Worm (Caenorhabditis elegans) whole organism, midembryonic: ENCODE measurements around the gene zmp-4.

Source experiments
- T22C8.4 ChIP-seq: fragments of 200-800 bp; sonication (Bioruptor generic); IDR thresholded peaks from 2 replicates; pipeline ENCODE4 v1.3.6; 2022; ENCODE audit warnings: missing genetic modification characterization, missing compliant biosample characterization
- cog-1 ChIP-seq: sonication (generic microtip); optimal IDR thresholded peaks from 2 replicates; lab custom pipeline; 2016; ENCODE audit warnings: missing genetic modification characterization, missing compliant biosample characterization
- flt-1 ChIP-seq: fragments of 200-800 bp; sonication (Bioruptor generic); IDR thresholded peaks from 2 replicates; pipeline ENCODE4 v1.3.6; 2022; ENCODE audit warnings: missing genetic modification characterization, missing compliant biosample characterization
- klf-2 ChIP-seq: fragments of 200-800 bp; sonication (Bioruptor generic); conservative IDR thresholded peaks from 2 replicates; pipeline ENCODE4 v1.3.6; 2022; ENCODE audit warnings: missing genetic modification reagents, missing genetic modification characterization, missing compliant biosample characterization
- med-1 ChIP-seq: sonication (generic microtip); optimal IDR thresholded peaks from 2 replicates; lab custom pipeline; 2017; ENCODE audit warnings: missing genetic modification characterization, mild to moderate bottlenecking, missing compliant biosample characterization, antibody characterized with exemption, missing genetic modification reagents; ENCODE audit not compliant: insufficient read depth
- ref-1 ChIP-seq: fragments of 200-800 bp; sonication (Bioruptor generic); conservative IDR thresholded peaks from 2 replicates; pipeline ENCODE4 v1.3.6; 2022; ENCODE audit warnings: missing genetic modification reagents, missing genetic modification characterization, missing compliant biosample characterization
- tab-1 ChIP-seq: fragments of 200-800 bp; sonication (Bioruptor generic); IDR thresholded peaks from 2 replicates; pipeline ENCODE4 v1.3.6; 2022; ENCODE audit warnings: missing genetic modification characterization, missing compliant biosample characterization
- ztf-23 ChIP-seq: fragments of 200-800 bp; sonication (Bioruptor generic); IDR thresholded peaks from 2 replicates; pipeline ENCODE4 v1.3.6; 2022; ENCODE audit warnings: missing genetic modification reagents, missing genetic modification characterization, missing compliant biosample characterization
- ztf-29 ChIP-seq: fragments of 200-800 bp; sonication (Bioruptor generic); IDR thresholded peaks from 2 replicates; pipeline ENCODE4 v1.3.6; 2022; ENCODE audit warnings: missing genetic modification reagents, missing genetic modification characterization, missing compliant biosample characterization

The zmp-4 gene

DNA sequence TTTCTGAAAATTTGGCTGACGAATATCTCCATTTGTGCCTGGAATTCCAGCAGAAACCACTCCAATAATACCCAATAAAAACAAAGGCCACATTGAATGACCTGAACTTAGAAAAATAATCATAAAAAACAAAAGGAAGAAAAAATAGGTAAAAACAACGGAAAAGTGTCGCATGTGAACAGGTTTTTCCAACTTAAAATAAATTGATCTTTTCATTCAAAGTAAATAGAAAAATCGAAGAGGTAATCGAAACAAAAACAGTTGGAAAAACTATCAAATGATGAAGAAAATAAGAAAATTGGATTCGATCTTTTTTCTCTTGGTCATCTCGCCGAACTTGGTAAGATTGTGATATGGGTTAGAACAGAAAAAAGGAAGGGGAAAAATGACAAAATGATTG lies at the start of gene zmp-4:
TSS of gene zmp-4 (minus strand) at position 101 of the 400 bp plus-strand sequence.
- TF ChIP-seq ztf-29 (no peak), flt-1 (GFP tag; lab: Robert Waterston, UW) (no peak), ref-1 (GFP tag; lab: Robert Waterston, UW) (no peak), klf-2 (GFP tag; lab: Robert Waterston, UW) (no peak), tab-1 (GFP tag; lab: Robert Waterston, UW) (no peak), T22C8.4 (GFP tag; lab: Robert Waterston, UW) (no peak)

DNA sequence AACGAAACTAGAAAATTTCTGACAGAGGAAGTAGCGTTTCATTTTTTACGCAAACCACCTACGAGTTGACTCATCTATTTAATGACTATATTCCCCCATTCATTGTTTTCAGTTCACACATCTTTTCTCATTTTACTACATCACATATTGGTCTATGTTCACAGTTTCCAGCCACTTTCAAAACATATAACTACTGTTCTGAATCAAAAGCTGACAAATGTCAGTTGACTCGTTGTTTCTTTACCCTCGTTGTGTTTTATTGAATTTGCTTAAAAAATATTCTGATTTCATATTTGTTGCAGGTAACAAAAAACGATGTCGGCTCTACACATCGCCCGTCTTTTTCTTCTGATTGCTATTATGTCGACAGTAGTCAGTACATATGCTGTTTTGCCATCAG lies 49.7 kb upstream of the zmp-4 start, which contains the start of gene nlp-59:
TSS of gene nlp-59 (plus strand) at position 301 of the 400 bp plus-strand sequence.
- no peak for TF ChIP-seq cog-1 (tag; lab: Kevin White, UChicago)
- TF ChIP-seq med-1 (GFP tag; lab: Kevin White, UChicago), result no peak
- no peak for TF ChIP-seq klf-2 (GFP tag; lab: Robert Waterston, UW)
- TF ChIP-seq T22C8.4 (GFP tag; lab: Robert Waterston, UW), result no peak
- TF ChIP-seq flt-1 (GFP tag; lab: Robert Waterston, UW), result no peak
- no peak for TF ChIP-seq tab-1 (GFP tag; lab: Robert Waterston, UW)
- no peak for TF ChIP-seq ref-1 (GFP tag; lab: Robert Waterston, UW)
- TF ChIP-seq ztf-23 (GFP tag; lab: Robert Waterston, UW), result no peak
- TF ChIP-seq ztf-29, result no peak

DNA sequence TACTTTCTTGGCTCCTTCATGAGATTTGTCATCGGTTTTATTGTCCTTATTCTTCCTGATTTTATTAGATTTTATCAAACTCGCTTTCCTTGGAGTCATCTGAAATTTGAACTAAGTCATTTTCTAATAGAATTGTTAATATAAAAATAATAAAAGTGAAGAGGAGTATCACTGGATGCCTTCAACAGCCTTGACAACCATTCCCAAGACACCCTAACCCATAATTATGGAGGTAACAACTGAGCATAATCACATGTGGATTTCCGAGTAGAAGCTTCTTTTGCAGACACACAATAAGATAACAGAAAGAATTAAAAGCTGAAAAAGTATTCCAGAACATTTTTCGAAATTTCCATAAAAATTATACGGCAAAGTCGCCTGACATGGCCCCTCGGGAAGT lies 34.3 kb upstream of the zmp-4 start, which contains the start of gene F02D8.9:
TSS of gene F02D8.9 (minus strand) at position 101 of the 400 bp plus-strand sequence.
- TF ChIP-seq klf-2 (GFP tag; lab: Robert Waterston, UW) (no peak), flt-1 (GFP tag; lab: Robert Waterston, UW) (no peak), ztf-23 (GFP tag; lab: Robert Waterston, UW) (no peak), ztf-29 (no peak), tab-1 (GFP tag; lab: Robert Waterston, UW) (no peak), med-1 (GFP tag; lab: Kevin White, UChicago) (no peak), cog-1 (tag; lab: Kevin White, UChicago) (no peak), T22C8.4 (GFP tag; lab: Robert Waterston, UW) (no peak), ref-1 (GFP tag; lab: Robert Waterston, UW) (no peak)

DNA sequence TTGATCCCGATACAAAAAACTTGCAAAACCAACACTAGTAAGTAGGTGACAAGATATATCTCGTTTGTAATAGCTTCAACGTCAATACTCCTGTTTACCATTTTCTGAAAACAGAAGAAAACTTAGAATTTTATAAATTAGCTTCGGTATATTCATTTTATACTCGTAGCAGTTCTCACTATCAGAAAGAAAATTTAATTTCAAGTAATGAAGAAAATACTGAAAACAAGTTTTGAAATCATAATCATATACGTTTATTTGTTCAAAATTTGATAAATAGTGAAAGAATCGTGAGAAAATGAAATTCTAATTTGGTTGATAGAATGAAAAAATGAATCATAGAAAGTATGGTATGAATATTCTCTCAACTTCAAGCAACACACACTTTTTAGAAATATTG lies 33.2 kb upstream of the zmp-4 start, which contains the start of gene C30G7.5:
TSS of gene C30G7.5 (minus strand) at position 101 of the 400 bp plus-strand sequence.
- TF ChIP-seq ztf-29 (no peak), tab-1 (GFP tag; lab: Robert Waterston, UW) (no peak), T22C8.4 (GFP tag; lab: Robert Waterston, UW) (no peak), ref-1 (GFP tag; lab: Robert Waterston, UW) (no peak), flt-1 (GFP tag; lab: Robert Waterston, UW) (no peak), klf-2 (GFP tag; lab: Robert Waterston, UW) (no peak), ztf-23 (GFP tag; lab: Robert Waterston, UW) (no peak), cog-1 (tag; lab: Kevin White, UChicago) (no peak), med-1 (GFP tag; lab: Kevin White, UChicago) (no peak)

DNA sequence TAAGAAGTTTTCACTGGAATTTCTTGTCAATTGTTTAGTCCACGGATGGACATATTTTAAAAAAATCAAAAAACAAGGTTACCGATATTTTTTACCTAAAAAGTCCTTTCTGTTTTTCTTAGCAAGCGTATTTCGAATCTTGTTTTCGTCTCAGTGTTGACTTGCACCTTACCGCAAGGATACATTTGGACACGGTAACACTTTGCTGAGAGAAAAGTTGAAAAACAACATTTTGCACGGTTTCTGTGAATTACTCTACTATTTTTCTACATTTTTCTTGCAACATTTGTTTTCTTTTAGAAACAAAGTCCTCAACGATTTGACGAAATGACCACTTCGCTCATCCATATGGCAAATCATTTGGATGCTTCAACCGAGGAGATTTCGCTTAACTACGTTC lies 28.1 kb upstream of the zmp-4 start, which contains the start of gene hil-1:
TSS of gene hil-1 (plus strand) at position 301 of the 400 bp plus-strand sequence.
- TF ChIP-seq ztf-23 (GFP tag; lab: Robert Waterston, UW), result no peak
- TF ChIP-seq cog-1 (tag; lab: Kevin White, UChicago), result no peak
- TF ChIP-seq tab-1 (GFP tag; lab: Robert Waterston, UW), result no peak
- TF ChIP-seq klf-2 (GFP tag; lab: Robert Waterston, UW), result no peak
- TF ChIP-seq T22C8.4 (GFP tag; lab: Robert Waterston, UW), result no peak
- TF ChIP-seq med-1 (GFP tag; lab: Kevin White, UChicago), result no peak
- TF ChIP-seq ztf-29, result no peak
- TF ChIP-seq flt-1 (GFP tag; lab: Robert Waterston, UW), result no peak

DNA sequence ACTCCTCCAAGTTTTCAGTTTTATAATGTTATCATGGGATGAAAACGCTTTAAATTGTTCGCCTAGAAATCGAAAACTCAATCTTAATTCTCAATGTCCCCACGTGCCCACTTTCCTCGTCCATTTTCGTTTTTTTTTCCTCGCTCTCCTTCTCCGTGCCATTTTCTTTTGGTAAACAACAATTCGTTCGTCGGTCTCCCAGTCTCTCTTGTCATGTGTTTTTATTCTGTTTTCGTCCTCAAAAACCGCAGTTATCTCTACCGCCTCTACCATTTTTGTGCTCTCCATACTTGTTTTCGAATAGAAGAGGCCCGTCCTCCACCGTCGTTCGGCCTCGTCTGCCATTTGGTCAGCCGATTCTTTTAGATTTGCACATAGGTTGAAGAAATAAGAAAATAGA lies 27.2 kb upstream of the zmp-4 start:
- TF ChIP-seq tab-1 (GFP tag; lab: Robert Waterston, UW) (no peak), cog-1 (tag; lab: Kevin White, UChicago) (no peak)

DNA sequence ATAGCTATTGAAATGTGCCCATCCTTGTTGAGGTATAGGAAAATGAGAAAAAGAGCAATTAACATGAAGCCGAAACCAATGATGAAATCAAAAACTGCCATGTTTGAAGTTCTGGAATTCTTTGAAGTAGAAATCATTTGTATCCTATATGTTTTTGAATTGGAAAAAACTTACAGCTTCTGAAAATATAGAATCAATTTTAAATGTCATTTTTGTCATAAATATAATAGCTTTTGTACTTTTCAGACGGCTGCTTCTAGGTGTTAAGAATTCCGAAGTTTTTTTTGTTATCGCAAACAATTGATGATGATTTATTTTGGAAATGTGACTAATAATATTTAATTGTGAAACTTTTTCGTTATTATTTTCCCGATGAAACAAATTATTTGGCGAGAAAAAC lies 25.6 kb upstream of the zmp-4 start, which contains the start of gene C30G7.4:
TSS of gene C30G7.4 (minus strand) at position 101 of the 400 bp plus-strand sequence.
- TF ChIP-seq flt-1 (GFP tag; lab: Robert Waterston, UW) (no peak), T22C8.4 (GFP tag; lab: Robert Waterston, UW) (no peak), ref-1 (GFP tag; lab: Robert Waterston, UW) (no peak), med-1 (GFP tag; lab: Kevin White, UChicago) (no peak), ztf-29 (no peak), tab-1 (GFP tag; lab: Robert Waterston, UW) (no peak), cog-1 (tag; lab: Kevin White, UChicago) (no peak), ztf-23 (GFP tag; lab: Robert Waterston, UW) (no peak), klf-2 (GFP tag; lab: Robert Waterston, UW) (no peak)

DNA sequence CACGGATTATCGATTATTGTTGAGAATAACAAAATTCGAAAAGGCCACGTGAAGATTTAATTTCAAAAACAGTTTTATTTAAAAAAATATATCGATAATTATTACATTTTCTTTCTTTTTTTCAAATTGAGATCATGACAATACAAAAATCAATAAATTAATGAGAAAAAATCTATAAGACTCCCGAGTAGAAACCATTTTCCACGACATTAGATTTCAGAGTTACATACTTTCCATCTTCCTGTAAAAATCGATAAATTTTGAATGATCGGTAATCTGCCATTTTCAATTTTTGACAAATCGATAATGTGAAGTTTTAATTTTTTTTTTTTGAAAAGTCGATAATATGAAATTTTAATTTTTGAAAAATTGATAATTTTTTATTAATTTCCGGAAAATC lies 24.3 kb upstream of the zmp-4 start, which contains the start of gene C30G7.3:
TSS of gene C30G7.3 (minus strand) at position 8 of the 400 bp plus-strand sequence.
- TF ChIP-seq T22C8.4 (GFP tag; lab: Robert Waterston, UW) (no peak), ref-1 (GFP tag; lab: Robert Waterston, UW) (no peak), med-1 (GFP tag; lab: Kevin White, UChicago) (no peak), ztf-29 (no peak), cog-1 (tag; lab: Kevin White, UChicago) (no peak), tab-1 (GFP tag; lab: Robert Waterston, UW) (no peak), flt-1 (GFP tag; lab: Robert Waterston, UW) (no peak), ztf-23 (GFP tag; lab: Robert Waterston, UW) (no peak), klf-2 (GFP tag; lab: Robert Waterston, UW) (no peak)

DNA sequence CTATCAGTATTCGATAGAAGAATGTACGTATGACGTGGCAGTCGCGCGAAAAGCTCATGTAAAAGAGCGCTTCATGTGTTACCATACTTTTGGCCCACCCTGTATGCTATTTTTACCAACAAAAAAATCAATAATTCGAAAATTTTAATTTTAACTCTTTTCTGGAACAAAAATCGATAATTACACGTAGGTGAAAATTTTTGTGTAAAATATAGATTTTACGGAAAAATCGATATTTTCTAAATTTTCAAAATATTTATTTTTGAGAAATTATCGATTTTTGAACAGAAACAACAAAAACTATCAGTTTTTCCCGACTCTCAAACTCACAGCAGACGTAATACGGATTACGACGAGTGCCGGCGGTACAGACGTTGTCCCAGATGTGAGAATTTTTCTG lies 23.7 kb upstream of the zmp-4 start:
- TF ChIP-seq klf-2 (GFP tag; lab: Robert Waterston, UW), result no peak
- TF ChIP-seq flt-1 (GFP tag; lab: Robert Waterston, UW), result no peak
- TF ChIP-seq T22C8.4 (GFP tag; lab: Robert Waterston, UW), result peak; percentile 78
